Worm (Caenorhabditis elegans) whole organism, L4 larva: Measurements from ENCODE around the gene srz-82.

ENCODE experiments used
- D1046.2 ChIP-seq: fragments of 200-800 bp; sonication (Bioruptor generic); IDR thresholded peaks from 2 replicates; pipeline ENCODE4 v1.3.6; 2022; ENCODE audit warnings: missing genetic modification characterization, missing compliant biosample characterization
- F26F4.8 ChIP-seq: fragments of 200-800 bp; sonication (Bioruptor generic); conservative IDR thresholded peaks from 2 replicates; pipeline ENCODE4 v1.3.6; 2022; ENCODE audit warnings: missing genetic modification characterization, missing compliant biosample characterization
- F37D6.2 ChIP-seq: sonication (generic microtip); optimal IDR thresholded peaks from 2 replicates; lab custom pipeline; 2016; ENCODE audit warnings: mild to moderate bottlenecking, missing genetic modification characterization, missing compliant biosample characterization
- F49E8.2 ChIP-seq: sonication (generic microtip); optimal IDR thresholded peaks from 2 replicates; lab custom pipeline; 2016; ENCODE audit warnings: missing compliant biosample characterization, mild to moderate bottlenecking, missing genetic modification characterization, borderline replicate concordance
- R02D3.7 ChIP-seq: fragments of 150-350 bp; sonication (generic microtip); optimal IDR thresholded peaks from 3 replicates; lab custom pipeline; 2014; ENCODE audit warnings: missing biosample characterization, missing genetic modification characterization
- Y75B8A.6 ChIP-seq: fragments of 200-800 bp; sonication (Bioruptor generic); IDR thresholded peaks from 2 replicates; pipeline ENCODE4 v1.3.6; 2022; ENCODE audit warnings: missing genetic modification reagents, missing genetic modification characterization, missing compliant biosample characterization
- aha-1 ChIP-seq: fragments of 150-350 bp; peaks from one replicate; lab custom pipeline; 2014; ENCODE audit warnings: missing biosample characterization, missing genetic modification characterization
- ceh-82 ChIP-seq: sonication (generic microtip); optimal IDR thresholded peaks from 2 replicates; lab custom pipeline; 2017; ENCODE audit warnings: missing biosample characterization, missing genetic modification characterization
- cey-2 ChIP-seq: sonication (generic microtip); optimal IDR thresholded peaks from 3 replicates; lab custom pipeline; 2017; ENCODE audit warnings: missing genetic modification characterization, mild to moderate bottlenecking, missing compliant biosample characterization, antibody characterized with exemption, borderline replicate concordance; ENCODE audit not compliant: insufficient read depth
- daf-12 ChIP-seq: fragments of 150-350 bp; optimal IDR thresholded peaks from 2 replicates; lab custom pipeline; 2014; ENCODE audit warnings: missing biosample characterization, missing genetic modification reagents, missing genetic modification characterization
- daf-19 ChIP-seq: fragments of 200-800 bp; sonication (Bioruptor generic); conservative IDR thresholded peaks from 2 replicates; pipeline ENCODE4 v1.3.6; 2022; ENCODE audit warnings: missing genetic modification characterization, missing compliant biosample characterization
- dmd-6 ChIP-seq: fragments of 200-800 bp; sonication (Bioruptor generic); IDR thresholded peaks from 2 replicates; pipeline ENCODE4 v1.3.6; 2022; ENCODE audit warnings: missing genetic modification reagents, missing genetic modification characterization, missing compliant biosample characterization
- dpl-1 ChIP-seq: fragments of 150-350 bp; optimal IDR thresholded peaks from 2 replicates; lab custom pipeline; 2014; ENCODE audit warnings: missing biosample characterization, missing genetic modification reagents, missing genetic modification characterization
- egl-27 ChIP-seq: sonication (generic microtip); optimal IDR thresholded peaks from 3 replicates; lab custom pipeline; 2017; ENCODE audit warnings: missing biosample characterization, missing genetic modification reagents, missing genetic modification characterization
- hif-1 ChIP-seq, 2 experiments: sonication (generic microtip); optimal IDR thresholded peaks; 2 replicates each; lab custom pipeline; 2016 to 2017; ENCODE audit warnings: missing compliant biosample characterization in 2 of 2, missing genetic modification characterization in 2 of 2, missing genetic modification reagents in 2 of 2, missing genotype in 2 of 2, mild to moderate bottlenecking in 1 of 2
- lim-7 ChIP-seq: fragments of 200-800 bp; sonication (Bioruptor generic); IDR thresholded peaks from 2 replicates; pipeline ENCODE4 v1.3.6; 2022; ENCODE audit warnings: missing genetic modification characterization, missing compliant biosample characterization
- lin-13 ChIP-seq: fragments of 150-350 bp; optimal IDR thresholded peaks from 2 replicates; lab custom pipeline; 2014; ENCODE audit warnings: missing biosample characterization, missing genetic modification reagents, missing genetic modification characterization
- lin-15B ChIP-seq: fragments of 150-350 bp; sonication (generic microtip); optimal IDR thresholded peaks from 3 replicates; lab custom pipeline; 2014; ENCODE audit warnings: missing biosample characterization, missing genetic modification characterization
- lin-39 ChIP-seq: fragments of 150-350 bp; optimal IDR thresholded peaks from 2 replicates; lab custom pipeline; 2014; ENCODE audit warnings: missing biosample characterization, missing genetic modification reagents, missing genetic modification characterization
- madf-5 ChIP-seq, 2 experiments: fragments of 200-800 bp; sonication (Bioruptor generic); IDR thresholded peaks; 2 replicates each; pipeline ENCODE4 v1.3.6; 2022; ENCODE audit warnings: missing compliant biosample characterization in 2 of 2, missing genetic modification characterization in 2 of 2
- madf-9 ChIP-seq: fragments of 200-800 bp; sonication (Bioruptor generic); conservative IDR thresholded peaks from 2 replicates; pipeline ENCODE4 v1.3.6; 2022; ENCODE audit warnings: missing genetic modification reagents, missing genetic modification characterization, missing compliant biosample characterization
- mdt-29 ChIP-seq: fragments of 200-800 bp; sonication (Bioruptor generic); IDR thresholded peaks from 2 replicates; pipeline ENCODE4 v1.3.6; 2022; ENCODE audit warnings: missing genetic modification reagents, missing genetic modification characterization, missing compliant biosample characterization
- mep-1 ChIP-seq: fragments of 150-350 bp; sonication (generic microtip); optimal IDR thresholded peaks from 3 replicates; lab custom pipeline; 2014; ENCODE audit warnings: missing biosample characterization, missing genetic modification characterization
- mes-2 ChIP-seq: sonication (generic microtip); optimal IDR thresholded peaks from 2 replicates; lab custom pipeline; 2016; ENCODE audit warnings: missing genotype, mild to moderate bottlenecking, missing genetic modification characterization, missing compliant biosample characterization; ENCODE audit not compliant: poor library complexity, severe bottlenecking
- nhr-11 ChIP-seq: fragments of 150-350 bp; optimal IDR thresholded peaks from 2 replicates; lab custom pipeline; 2014; ENCODE audit warnings: missing biosample characterization, missing genetic modification characterization
- nhr-111 ChIP-seq: fragments of 200-800 bp; sonication (Bioruptor generic); optimal IDR thresholded peaks from 2 replicates; lab custom pipeline; 2018; ENCODE audit warnings: mild to moderate bottlenecking, missing genetic modification characterization, missing compliant biosample characterization
- nhr-25 ChIP-seq: sonication (generic microtip); optimal IDR thresholded peaks from 2 replicates; lab custom pipeline; 2017; ENCODE audit warnings: missing genetic modification characterization, mild to moderate bottlenecking, missing compliant biosample characterization, antibody characterized with exemption, moderate library complexity, borderline replicate concordance; ENCODE audit not compliant: insufficient read depth
- nhr-28 ChIP-seq: fragments of 150-350 bp; optimal IDR thresholded peaks from 2 replicates; lab custom pipeline; 2014; ENCODE audit warnings: missing biosample characterization, missing genetic modification characterization
- nhr-41 ChIP-seq: fragments of 200-800 bp; sonication (Bioruptor generic); IDR thresholded peaks from 2 replicates; pipeline ENCODE4 v1.3.6; 2022; ENCODE audit warnings: missing genetic modification reagents, missing genetic modification characterization, missing compliant biosample characterization
- nhr-48 ChIP-seq: sonication (generic microtip); optimal IDR thresholded peaks from 2 replicates; lab custom pipeline; 2016; ENCODE audit warnings: mild to moderate bottlenecking, missing genetic modification characterization, missing compliant biosample characterization
- nhr-76 ChIP-seq: fragments of 150-350 bp; optimal IDR thresholded peaks from 2 replicates; lab custom pipeline; 2014; ENCODE audit warnings: missing biosample characterization, missing genetic modification characterization
- nhr-77 ChIP-seq: fragments of 150-350 bp; optimal IDR thresholded peaks from 2 replicates; lab custom pipeline; 2014; ENCODE audit warnings: missing biosample characterization, missing genetic modification characterization
- pqm-1 ChIP-seq: sonication (generic microtip); optimal IDR thresholded peaks from 2 replicates; lab custom pipeline; 2017; ENCODE audit warnings: missing biosample characterization, missing genetic modification characterization
- rbr-2 ChIP-seq: sonication (generic microtip); optimal IDR thresholded peaks from 2 replicates; lab custom pipeline; 2016; ENCODE audit warnings: missing genotype, missing genetic modification characterization, missing compliant biosample characterization
- sdz-12 ChIP-seq: fragments of 200-800 bp; sonication (Bioruptor generic); optimal IDR thresholded peaks from 2 replicates; lab custom pipeline; 2018; ENCODE audit warnings: mild to moderate bottlenecking, missing genetic modification characterization, missing compliant biosample characterization
- tra-1 ChIP-seq: fragments of 200-800 bp; sonication (Bioruptor generic); IDR thresholded peaks from 2 replicates; pipeline ENCODE4 v1.3.6; 2022; ENCODE audit warnings: missing genetic modification reagents, missing genetic modification characterization, missing compliant biosample characterization
- unc-62 ChIP-seq, 3 experiments: fragments of 150-350 bp in 1 of 3; sonication (generic microtip); optimal IDR thresholded peaks in 2 of 3; peaks in 1 of 3; 1 replicate in 1 of 3; 2 replicates in 2 of 3; lab custom pipeline; 2014 to 2017; ENCODE audit warnings: missing biosample characterization in 3 of 3, missing genetic modification characterization in 3 of 3, missing genetic modification reagents in 3 of 3, missing genotype in 1 of 3
- zfp-2 ChIP-seq: sonication (generic microtip); optimal IDR thresholded peaks from 2 replicates; lab custom pipeline; 2016; ENCODE audit warnings: mild to moderate bottlenecking, missing genetic modification characterization, missing compliant biosample characterization
- zfp-3 ChIP-seq: fragments of 200-800 bp; sonication (Bioruptor generic); conservative IDR thresholded peaks from 2 replicates; pipeline ENCODE4 v1.3.6; 2022; ENCODE audit warnings: missing genetic modification reagents, missing genetic modification characterization, missing compliant biosample characterization
- zip-11 ChIP-seq: fragments of 200-800 bp; sonication (Bioruptor generic); IDR thresholded peaks from 2 replicates; pipeline ENCODE4 v1.3.6; 2022; ENCODE audit warnings: missing genetic modification characterization, missing compliant biosample characterization
- ztf-11 ChIP-seq: fragments of 150-350 bp; optimal IDR thresholded peaks from 2 replicates; lab custom pipeline; 2014; ENCODE audit warnings: missing biosample characterization, missing genetic modification characterization

The srz-82 gene

DNA sequence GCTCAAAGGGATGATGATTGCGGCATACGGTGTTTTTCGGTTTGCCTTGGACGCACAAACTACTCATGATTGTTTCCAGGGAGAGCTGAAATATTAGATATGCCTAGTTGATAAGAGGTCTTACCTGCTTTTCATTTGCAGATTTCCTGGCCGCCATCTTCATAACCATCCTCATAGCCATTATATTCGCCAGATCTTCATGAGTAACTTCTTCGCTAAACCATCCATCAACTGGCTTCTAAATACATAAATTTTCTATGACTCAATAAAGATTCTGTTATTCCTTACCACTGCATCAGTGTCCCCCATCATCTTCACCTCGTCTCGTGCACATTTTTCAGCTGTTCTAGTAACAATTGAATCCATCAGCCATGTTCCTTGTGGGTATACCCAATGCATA is 40.2 kb upstream of the srz-82 start:
- peak; percentile 95 for TF ChIP-seq aha-1 (tag; lab: Kevin White, UChicago)
- TF ChIP-seq madf-5 (GFP tag; IDR thresholded peaks at IDR 0.05; lab: Robert Waterston, UW): no peak

DNA sequence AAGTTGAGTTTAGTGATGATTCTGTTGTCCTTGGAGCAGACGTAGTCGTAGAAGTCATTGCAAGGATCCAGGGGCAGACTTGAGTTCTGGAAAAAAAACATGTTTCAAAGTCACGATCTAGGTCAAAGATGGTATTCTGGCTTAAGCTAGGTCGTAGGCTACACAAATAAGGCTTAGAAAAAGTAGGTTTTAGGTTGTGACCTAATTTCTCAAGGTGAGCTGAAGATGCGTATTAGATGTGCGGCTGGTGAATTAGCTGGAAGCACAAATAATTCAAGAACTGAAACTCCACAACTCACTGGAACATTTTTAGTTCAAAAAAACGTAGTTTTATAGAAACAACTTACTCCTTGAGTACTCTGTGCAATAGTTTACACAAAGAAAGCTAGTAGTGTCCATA is 38.6 kb upstream of the srz-82 start, which contains the start of gene F09D12.2:
Gene F09D12.2 (minus strand): TSS at position 101 of the 400 bp plus-strand sequence.
- TF ChIP-seq Y75B8A.6: no peak
- no peak for TF ChIP-seq rbr-2
- TF ChIP-seq lin-39: no peak
- no peak for TF ChIP-seq daf-12 (tag; lab: Kevin White, UChicago)
- TF ChIP-seq nhr-77: no peak
- TF ChIP-seq hif-1 (tag; optimal IDR thresholded peaks at IDR 0.05; lab: Kevin White, UChicago): no peak
- TF ChIP-seq sdz-12 (GFP tag; lab: Kevin White, UChicago): no peak
- no peak for TF ChIP-seq nhr-48 (tag; lab: Kevin White, UChicago)
- no peak for TF ChIP-seq nhr-41
- TF ChIP-seq dmd-6 (GFP tag; lab: Robert Waterston, UW): no peak
- TF ChIP-seq nhr-25: no peak
- no peak for TF ChIP-seq R02D3.7 (tag; lab: Kevin White, UChicago)
- TF ChIP-seq zfp-3 (GFP tag; lab: Robert Waterston, UW): no peak
- no peak for TF ChIP-seq pqm-1
- TF ChIP-seq madf-9: no peak
- no peak for TF ChIP-seq lim-7 (GFP tag; lab: Robert Waterston, UW)
- TF ChIP-seq, all 104 proteins: peak for 0

DNA sequence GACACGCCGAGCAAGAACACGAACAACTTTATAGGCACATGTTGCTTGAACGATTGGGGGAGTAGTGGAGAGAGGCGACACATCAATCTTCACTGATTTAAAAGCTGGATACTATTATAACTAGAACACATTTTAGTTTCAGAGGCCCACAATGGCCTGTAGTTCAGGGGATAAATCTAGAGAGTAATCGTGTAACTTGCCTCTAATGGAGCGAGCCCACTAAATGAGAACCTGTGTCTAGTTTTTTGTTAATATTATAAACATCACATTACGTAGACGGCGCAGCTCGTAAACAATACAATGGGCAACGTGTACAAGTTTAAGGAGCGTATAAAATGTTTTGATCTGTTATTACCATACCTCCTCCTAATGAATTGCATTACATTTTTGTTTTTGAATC is 38.1 kb upstream of the srz-82 start, which contains the start of gene F58E2.5:
Gene F58E2.5 (plus strand): TSS at position 301 of the 400 bp plus-strand sequence.
- TF ChIP-seq F26F4.8 (GFP tag; lab: Robert Waterston, UW): no peak
- TF ChIP-seq tra-1 (GFP tag; lab: Robert Waterston, UW): no peak
- TF ChIP-seq nhr-11 (tag; lab: Kevin White, UChicago): no peak
- TF ChIP-seq nhr-28 (tag; lab: Kevin White, UChicago): no peak
- TF ChIP-seq egl-27 (tag; lab: Kevin White, UChicago): no peak
- no peak for TF ChIP-seq nhr-111 (GFP tag; lab: Kevin White, UChicago)
- TF ChIP-seq mdt-29 (GFP tag; lab: Robert Waterston, UW): no peak
- TF ChIP-seq F37D6.2 (tag; lab: Kevin White, UChicago): no peak
- TF ChIP-seq ztf-11: no peak
- TF ChIP-seq dmd-6 (GFP tag; lab: Robert Waterston, UW): no peak
- no peak for TF ChIP-seq lin-13 (GFP tag; lab: Kevin White, UChicago)
- TF ChIP-seq dpl-1: no peak
- no peak for TF ChIP-seq ceh-82
- no peak for TF ChIP-seq cey-2 (tag; lab: Kevin White, UChicago)
- no peak for TF ChIP-seq zip-11
- no peak for TF ChIP-seq nhr-41
- TF ChIP-seq, all 104 proteins: peak for 0

DNA sequence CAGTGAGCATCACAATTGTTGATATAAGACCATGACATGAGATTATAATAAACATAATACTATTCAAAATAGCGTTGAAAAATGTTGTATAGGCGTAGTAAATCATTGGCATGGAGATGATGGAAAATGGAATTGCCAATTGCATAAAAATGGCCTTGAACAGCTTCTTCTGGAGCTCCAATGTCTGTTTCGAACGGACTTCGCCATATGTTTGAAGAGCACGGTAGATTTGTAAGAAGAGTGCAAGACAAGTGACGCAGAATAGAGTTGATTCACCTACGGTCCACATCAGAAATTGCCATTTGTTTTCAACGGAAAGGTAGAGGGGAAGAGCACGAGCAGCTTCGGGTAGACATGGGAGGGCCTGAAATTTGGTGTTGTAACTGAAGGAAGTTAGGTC is 35.3 kb upstream of the srz-82 start:
- TF ChIP-seq daf-19 (GFP tag; lab: Robert Waterston, UW) (no peak), aha-1 (tag; lab: Kevin White, UChicago) (peak; percentile 18), unc-62 (GFP tag; optimal IDR thresholded peaks at IDR 0.05 in 1 of 2; lab: Kevin White, UChicago) (peak in 1 of 2 experiments; percentile 95), unc-62 (tag; optimal IDR thresholded peaks at IDR 0.05; lab: Kevin White, UChicago) (no peak), F49E8.2 (tag; lab: Kevin White, UChicago) (no peak), Y75B8A.6 (no peak), nhr-76 (tag; lab: Kevin White, UChicago) (no peak), lin-15B (tag; lab: Kevin White, UChicago) (no peak), mep-1 (no peak), nhr-111 (GFP tag; lab: Kevin White, UChicago) (no peak), dpl-1 (no peak), zfp-2 (tag; lab: Kevin White, UChicago) (no peak), D1046.2 (GFP tag; lab: Robert Waterston, UW) (no peak), zfp-3 (GFP tag; lab: Robert Waterston, UW) (no peak), mes-2 (tag; lab: Kevin White, UChicago) (no peak), madf-5 (GFP tag; IDR thresholded peaks at IDR 0.05; lab: Robert Waterston, UW) (no peak)
